Fruit fly (Drosophila melanogaster): ENCODE data around the gene CG15594.

The CG15594 gene

dm6 chr3R:6268657-6269056 lies 18.9 kb upstream of the CG15594 start, which contains the start of gene Osi11:
Gene Osi11, minus strand, starts transcription at chr3R:6268757.
- TF ChIP-seq Sin3A (optimal IDR thresholded peaks at IDR 0.05) (no peak), Myc (optimal IDR thresholded peaks at IDR 0.05) (no peak), h (optimal IDR thresholded peaks at IDR 0.05) (no peak), ttk (optimal IDR thresholded peaks at IDR 0.05) (no peak), insv (optimal IDR thresholded peaks at IDR 0.05) (no peak), psq (optimal IDR thresholded peaks at IDR 0.05) (no peak)

dm6 chr3R:6269986-6270385 lies 17.5 kb upstream of the CG15594 start:
- TF ChIP-seq Myc (optimal IDR thresholded peaks at IDR 0.05) (no peak), ttk (optimal IDR thresholded peaks at IDR 0.05) (no peak), insv (optimal IDR thresholded peaks at IDR 0.05) (no peak), h (optimal IDR thresholded peaks at IDR 0.05) (no peak)

dm6 chr3R:6278231-6278630 lies 9.3 kb upstream of the CG15594 start, which contains the start of gene Osi12:
Gene Osi12, plus strand, starts transcription at chr3R:6278531.
- TF ChIP-seq psq (optimal IDR thresholded peaks at IDR 0.05) (no peak), Sin3A (optimal IDR thresholded peaks at IDR 0.05) (no peak), h (optimal IDR thresholded peaks at IDR 0.05) (no peak), insv (optimal IDR thresholded peaks at IDR 0.05) (no peak), Myc (optimal IDR thresholded peaks at IDR 0.05) (no peak), ttk (optimal IDR thresholded peaks at IDR 0.05) (no peak)

- no peak for TF ChIP-seq Myc (optimal IDR thresholded peaks at IDR 0.05)
- TF ChIP-seq Sin3A (optimal IDR thresholded peaks at IDR 0.05): no peak
- no peak for TF ChIP-seq ttk (optimal IDR thresholded peaks at IDR 0.05)
- no peak for TF ChIP-seq insv (optimal IDR thresholded peaks at IDR 0.05)
- TF ChIP-seq psq (optimal IDR thresholded peaks at IDR 0.05): no peak
- no peak for TF ChIP-seq h (optimal IDR thresholded peaks at IDR 0.05)
Measured at dm6 chr3R:6285100-6285499, 2.4 kb upstream of the CG15594 start, which contains the start of gene CG15597. Gene CG15597, minus strand, starts transcription at chr3R:6285200.

- TF ChIP-seq psq (optimal IDR thresholded peaks at IDR 0.05) (no peak), ttk (optimal IDR thresholded peaks at IDR 0.05) (no peak), insv (optimal IDR thresholded peaks at IDR 0.05) (no peak), Myc (optimal IDR thresholded peaks at IDR 0.05) (no peak), h (optimal IDR thresholded peaks at IDR 0.05) (no peak), Sin3A (optimal IDR thresholded peaks at IDR 0.05) (no peak)
Measured at dm6 chr3R:6290289-6290688, 2.8 kb downstream of the CG15594 start.

- TF ChIP-seq Myc (optimal IDR thresholded peaks at IDR 0.05) (no peak), ttk (optimal IDR thresholded peaks at IDR 0.05) (no peak), insv (optimal IDR thresholded peaks at IDR 0.05) (no peak), psq (optimal IDR thresholded peaks at IDR 0.05) (no peak), h (optimal IDR thresholded peaks at IDR 0.05) (no peak), Sin3A (optimal IDR thresholded peaks at IDR 0.05) (no peak)
Measured at dm6 chr3R:6291437-6291836, 3.9 kb downstream of the CG15594 start, which contains the start of gene Osi13. Gene Osi13, plus strand, starts transcription at chr3R:6291737.

- no peak for TF ChIP-seq insv (optimal IDR thresholded peaks at IDR 0.05)
- no peak for TF ChIP-seq ttk (optimal IDR thresholded peaks at IDR 0.05)
- no peak for TF ChIP-seq psq (optimal IDR thresholded peaks at IDR 0.05)
Measured at dm6 chr3R:6294046-6294445, 6.5 kb downstream of the CG15594 start.

- TF ChIP-seq h (optimal IDR thresholded peaks at IDR 0.05): no peak
Measured at dm6 chr3R:6297164-6297563, 9.6 kb downstream of the CG15594 start.

- no peak for TF ChIP-seq h (optimal IDR thresholded peaks at IDR 0.05)
- TF ChIP-seq insv (optimal IDR thresholded peaks at IDR 0.05): no peak
- no peak for TF ChIP-seq ttk (optimal IDR thresholded peaks at IDR 0.05)
- TF ChIP-seq Myc (optimal IDR thresholded peaks at IDR 0.05): no peak
- no peak for TF ChIP-seq Sin3A (optimal IDR thresholded peaks at IDR 0.05)
- TF ChIP-seq psq (optimal IDR thresholded peaks at IDR 0.05): no peak
Measured at dm6 chr3R:6298828-6299227, 11.3 kb downstream of the CG15594 start, which contains the start of gene Osi14. Gene Osi14, plus strand, starts transcription at chr3R:6299128.

- TF ChIP-seq Sin3A (optimal IDR thresholded peaks at IDR 0.05) (no peak), h (optimal IDR thresholded peaks at IDR 0.05) (no peak), Myc (optimal IDR thresholded peaks at IDR 0.05) (no peak), psq (optimal IDR thresholded peaks at IDR 0.05) (no peak), insv (optimal IDR thresholded peaks at IDR 0.05) (no peak), ttk (optimal IDR thresholded peaks at IDR 0.05) (no peak)
Measured at dm6 chr3R:6301257-6301839, 13.8 kb downstream of the CG15594 start, which contains the start of gene Osi15. Gene Osi15, plus strand, starts transcription at chr3R:6301804.

dm6 chr3R:6303738-6304137 lies 16.2 kb downstream of the CG15594 start, which contains the start of gene CG46396:
Gene CG46396, plus strand, starts transcription at chr3R:6304038.
- TF ChIP-seq psq (optimal IDR thresholded peaks at IDR 0.05) (no peak), Sin3A (optimal IDR thresholded peaks at IDR 0.05) (no peak), insv (optimal IDR thresholded peaks at IDR 0.05) (no peak), Myc (optimal IDR thresholded peaks at IDR 0.05) (no peak), h (optimal IDR thresholded peaks at IDR 0.05) (no peak), ttk (optimal IDR thresholded peaks at IDR 0.05) (no peak)

- TF ChIP-seq ttk (optimal IDR thresholded peaks at IDR 0.05): no peak
- TF ChIP-seq insv (optimal IDR thresholded peaks at IDR 0.05): no peak
- TF ChIP-seq Sin3A (optimal IDR thresholded peaks at IDR 0.05): no peak
- TF ChIP-seq psq (optimal IDR thresholded peaks at IDR 0.05): no peak
- TF ChIP-seq Myc (optimal IDR thresholded peaks at IDR 0.05): no peak
- no peak for TF ChIP-seq h (optimal IDR thresholded peaks at IDR 0.05)
Measured at dm6 chr3R:6304947-6305346, 17.4 kb downstream of the CG15594 start, which contains the start of gene Osi16. Gene Osi16, plus strand, starts transcription at chr3R:6305247.

- no peak for TF ChIP-seq ttk (optimal IDR thresholded peaks at IDR 0.05)
Measured at dm6 chr3R:6306584-6306983, 19.1 kb downstream of the CG15594 start, which contains the start of gene CG46026. Gene CG46026, plus strand, starts transcription at chr3R:6306884.

All from Kc167 (cell line).